Fruit fly (Drosophila melanogaster) whole organism, embryonic: Measurements from ENCODE around the gene CG32944.

Experiments
- ATbp ChIP-seq: fragments of 200-800 bp; sonication (Bioruptor generic); optimal IDR thresholded peaks from 2 replicates; lab custom pipeline; 2017; ENCODE audit warnings: missing biosample characterization, mild to moderate bottlenecking, missing genetic modification characterization, missing genetic modification reagents
- Bteb2 ChIP-seq: fragments of 200-800 bp; sonication (Bioruptor generic); optimal IDR thresholded peaks from 2 replicates; lab custom pipeline; 2016; ENCODE audit warnings: missing biosample characterization, missing genetic modification characterization
- CG10274 ChIP-seq: fragments of 200-800 bp; sonication (Bioruptor generic); optimal IDR thresholded peaks from 3 replicates; lab custom pipeline; 2017; ENCODE audit warnings: missing biosample characterization, mild to moderate bottlenecking, missing genetic modification characterization
- CG11504 ChIP-seq: fragments of 200-800 bp; sonication (Bioruptor generic); optimal IDR thresholded peaks from 3 replicates; lab custom pipeline; 2019; ENCODE audit warnings: missing biosample characterization, mild to moderate bottlenecking, missing genetic modification characterization, moderate library complexity
- CG11723 ChIP-seq: fragments of 200-800 bp; sonication (Bioruptor generic); optimal IDR thresholded peaks from 2 replicates; lab custom pipeline; 2017; ENCODE audit warnings: missing biosample characterization, mild to moderate bottlenecking, missing genetic modification characterization
- CG12236 ChIP-seq: fragments of 200-800 bp; sonication (Bioruptor generic); optimal IDR thresholded peaks from 2 replicates; lab custom pipeline; 2016; ENCODE audit warnings: missing biosample characterization, missing genetic modification characterization
- CG12391 ChIP-seq: fragments of 200-800 bp; sonication (Bioruptor generic); optimal IDR thresholded peaks from 3 replicates; lab custom pipeline; 2018; ENCODE audit warnings: missing biosample characterization, mild to moderate bottlenecking, missing genetic modification characterization, moderate library complexity
- CG13775 ChIP-seq: fragments of 200-800 bp; sonication (Bioruptor generic); optimal IDR thresholded peaks from 3 replicates; lab custom pipeline; 2017; ENCODE audit warnings: missing biosample characterization, mild to moderate bottlenecking, missing genetic modification characterization
- CG14441 ChIP-seq: fragments of 200-800 bp; sonication (Bioruptor generic); IDR thresholded peaks from 2 replicates; pipeline ENCODE4 v1.3.6; 2022; ENCODE audit warnings: missing biosample characterization, missing genetic modification characterization
- CG15011 ChIP-seq: fragments of 200-800 bp; sonication (Bioruptor generic); optimal IDR thresholded peaks from 3 replicates; lab custom pipeline; 2018; ENCODE audit warnings: missing biosample characterization, mild to moderate bottlenecking, missing genetic modification characterization
- CG15514 ChIP-seq: fragments of 200-800 bp; sonication (Bioruptor generic); optimal IDR thresholded peaks from 3 replicates; lab custom pipeline; 2017; ENCODE audit warnings: missing biosample characterization, missing genetic modification characterization, mild to moderate bottlenecking, moderate library complexity, missing genetic modification reagents
- CG16863 ChIP-seq: fragments of 200-800 bp; sonication (Bioruptor generic); optimal IDR thresholded peaks from 3 replicates; lab custom pipeline; 2016; ENCODE audit warnings: missing biosample characterization, missing genetic modification characterization
- CG17328 ChIP-seq: fragments of 200-800 bp; sonication (Bioruptor generic); IDR thresholded peaks from 2 replicates; pipeline ENCODE4 v1.3.6; 2022; ENCODE audit warnings: missing biosample characterization, missing genetic modification characterization
- CG17359 ChIP-seq: fragments of 200-800 bp; sonication (Bioruptor generic); optimal IDR thresholded peaks from 3 replicates; lab custom pipeline; 2018; ENCODE audit warnings: missing biosample characterization, mild to moderate bottlenecking, missing genetic modification characterization, moderate library complexity
- CG17361 ChIP-seq: fragments of 200-800 bp; sonication (Bioruptor generic); IDR thresholded peaks from 3 replicates; pipeline ENCODE4 v1.3.6; 2022; ENCODE audit warnings: missing biosample characterization, missing genetic modification characterization
- CG18011 ChIP-seq: fragments of 200-800 bp; sonication (Bioruptor generic); optimal IDR thresholded peaks from 2 replicates; lab custom pipeline; 2017; ENCODE audit warnings: missing biosample characterization, missing genetic modification characterization, mild to moderate bottlenecking, moderate library complexity, missing genotype
- CG18764 ChIP-seq: fragments of 200-800 bp; sonication (Bioruptor generic); optimal IDR thresholded peaks from 3 replicates; lab custom pipeline; 2016; ENCODE audit warnings: missing biosample characterization, missing genetic modification characterization
- CG2712 ChIP-seq: fragments of 200-800 bp; optimal IDR thresholded peaks from 3 replicates; lab custom pipeline; 2019; ENCODE audit warnings: missing biosample characterization, mild to moderate bottlenecking, missing genetic modification characterization, moderate library complexity
- CG31224 ChIP-seq: fragments of 200-800 bp; sonication (Bioruptor generic); IDR thresholded peaks from 2 replicates; pipeline ENCODE4 v1.3.6; 2022; ENCODE audit warnings: missing biosample characterization, missing genetic modification characterization
- CG32772 ChIP-seq: fragments of 200-800 bp; sonication (Bioruptor generic); IDR thresholded peaks from 2 replicates; pipeline ENCODE4 v1.3.6; 2022; ENCODE audit warnings: missing biosample characterization, missing genetic modification characterization
- CG34224 ChIP-seq: fragments of 200-800 bp; sonication (Bioruptor generic); IDR thresholded peaks from 3 replicates; pipeline ENCODE4 v1.3.6; 2022; ENCODE audit warnings: missing biosample characterization, missing genetic modification characterization; ENCODE audit not compliant: partially characterized antibody
- CG7839 ChIP-seq: fragments of 200-800 bp; sonication (Bioruptor generic); optimal IDR thresholded peaks from 3 replicates; lab custom pipeline; 2018; ENCODE audit warnings: missing biosample characterization, mild to moderate bottlenecking, missing genetic modification characterization, moderate library complexity
- CG8359 ChIP-seq: fragments of 200-800 bp; sonication (Bioruptor generic); optimal IDR thresholded peaks from 2 replicates; lab custom pipeline; 2017; ENCODE audit warnings: missing biosample characterization, mild to moderate bottlenecking, missing genetic modification characterization, borderline replicate concordance
- Dll ChIP-seq: fragments of 200-800 bp; sonication (Bioruptor generic); IDR thresholded peaks from 4 replicates; pipeline ENCODE4 v1.3.6; 2022; ENCODE audit warnings: missing biosample characterization, missing genetic modification characterization; ENCODE audit not compliant: partially characterized antibody
- Hmx ChIP-seq: fragments of 200-800 bp; sonication (Bioruptor generic); optimal IDR thresholded peaks from 2 replicates; lab custom pipeline; 2016; ENCODE audit warnings: missing biosample characterization, missing genetic modification characterization
- Lim3 ChIP-seq: fragments of 200-800 bp; sonication (Bioruptor generic); IDR thresholded peaks from 2 replicates; pipeline ENCODE4 v1.3.6; 2022; ENCODE audit warnings: missing biosample characterization, missing genetic modification characterization
- Med ChIP-seq: fragments of 200-800 bp; sonication (Bioruptor generic); peaks from one replicate; lab custom pipeline; 2016; ENCODE audit warnings: missing biosample characterization, missing genetic modification characterization, mild to moderate bottlenecking, inconsistent platforms, moderate library complexity
- NC2α ChIP-seq: fragments of 200-800 bp; sonication (Bioruptor generic); optimal IDR thresholded peaks from 2 replicates; lab custom pipeline; 2016; ENCODE audit warnings: missing biosample characterization, missing genetic modification characterization
- PHDP ChIP-seq: fragments of 200-800 bp; sonication (Bioruptor generic); optimal IDR thresholded peaks from 3 replicates; lab custom pipeline; 2018; ENCODE audit warnings: missing biosample characterization, mild to moderate bottlenecking, missing genetic modification characterization, moderate library complexity
- Ptx1 ChIP-seq: fragments of 200-800 bp; sonication (Bioruptor generic); IDR thresholded peaks from 2 replicates; pipeline ENCODE4 v1.3.6; 2022; ENCODE audit warnings: missing biosample characterization, missing genetic modification characterization
- Rfx ChIP-seq: fragments of 200-800 bp; sonication (Bioruptor generic); IDR thresholded peaks from 2 replicates; pipeline ENCODE4 v1.3.6; 2022; ENCODE audit warnings: missing biosample characterization, missing genetic modification characterization
- Side ChIP-seq: fragments of 200-800 bp; sonication (Bioruptor generic); optimal IDR thresholded peaks from 2 replicates; lab custom pipeline; 2016; ENCODE audit warnings: missing biosample characterization, missing genetic modification characterization
- Ssrp ChIP-seq: fragments of 200-800 bp; sonication (Bioruptor generic); optimal IDR thresholded peaks from 2 replicates; lab custom pipeline; 2018; ENCODE audit warnings: missing biosample characterization, mild to moderate bottlenecking, missing genetic modification characterization, moderate library complexity
- Stat92E ChIP-seq, 3 experiments: fragments of >200 bp in 2 of 3; fragments of 200-800 bp in 1 of 3; sonication (Bioruptor generic) in 1 of 3; optimal IDR thresholded peaks; 2 replicates each; lab custom pipeline; 2017 to 2019; ENCODE audit warnings: missing biosample characterization in 3 of 3, missing genetic modification characterization in 3 of 3, mild to moderate bottlenecking in 1 of 3, moderate library complexity in 1 of 3
- bbx ChIP-seq: fragments of 200-800 bp; sonication (Bioruptor generic); IDR thresholded peaks from 2 replicates; pipeline ENCODE4 v1.3.6; 2022; ENCODE audit warnings: missing biosample characterization, missing genetic modification characterization; ENCODE audit not compliant: partially characterized antibody
- bcd ChIP-seq: fragments of 200-800 bp; sonication (Bioruptor generic); optimal IDR thresholded peaks from 2 replicates; lab custom pipeline; 2017; ENCODE audit warnings: missing biosample characterization, mild to moderate bottlenecking, missing genetic modification characterization
- bigmax ChIP-seq: fragments of 200-800 bp; sonication (Bioruptor generic); optimal IDR thresholded peaks from 2 replicates; lab custom pipeline; 2018; ENCODE audit warnings: missing biosample characterization, mild to moderate bottlenecking, missing genetic modification characterization
- corto ChIP-seq: fragments of 200-800 bp; sonication (Bioruptor generic); optimal IDR thresholded peaks from 2 replicates; lab custom pipeline; 2016; ENCODE audit warnings: missing biosample characterization, mild to moderate bottlenecking, missing genetic modification characterization, moderate library complexity
- crp ChIP-seq, 2 experiments: fragments of 200-800 bp; sonication (Bioruptor generic); optimal IDR thresholded peaks; 2 replicates in 1 of 2; 3 replicates in 1 of 2; lab custom pipeline; 2017; ENCODE audit warnings: missing biosample characterization in 2 of 2, missing genetic modification characterization in 2 of 2, mild to moderate bottlenecking in 1 of 2, moderate library complexity in 1 of 2
- exex ChIP-seq: fragments of 200-800 bp; sonication (Bioruptor generic); optimal IDR thresholded peaks from 4 replicates; lab custom pipeline; 2018; ENCODE audit warnings: missing biosample characterization, mild to moderate bottlenecking, missing genetic modification characterization, moderate library complexity
- ham ChIP-seq: fragments of 200-800 bp; sonication (Bioruptor generic); IDR thresholded peaks from 2 replicates; pipeline ENCODE4 v1.3.6; 2022; ENCODE audit warnings: missing biosample characterization, missing genetic modification characterization
- otp ChIP-seq: fragments of 200-800 bp; sonication (Bioruptor generic); IDR thresholded peaks from 3 replicates; pipeline ENCODE4, ENCODE4 v1.3.6; 2022; ENCODE audit warnings: missing biosample characterization, missing genetic modification characterization
- pzg ChIP-seq: fragments of 200-800 bp; sonication (Bioruptor generic); optimal IDR thresholded peaks from 3 replicates; lab custom pipeline; 2018; ENCODE audit warnings: missing biosample characterization, mild to moderate bottlenecking, missing genetic modification characterization, moderate library complexity
- tin ChIP-seq: fragments of 200-800 bp; sonication (Bioruptor generic); optimal IDR thresholded peaks from 3 replicates; lab custom pipeline; 2016; ENCODE audit warnings: missing biosample characterization, missing genetic modification characterization
- tna ChIP-seq: fragments of 200-800 bp; sonication (Bioruptor generic); IDR thresholded peaks from 2 replicates; pipeline ENCODE4 v1.3.6; 2022; ENCODE audit warnings: missing biosample characterization, missing genetic modification characterization; ENCODE audit not compliant: partially characterized antibody
- vvl ChIP-seq: fragments of 200-800 bp; sonication (Bioruptor generic); IDR thresholded peaks from 2 replicates; pipeline ENCODE4 v1.3.6; 2022; ENCODE audit warnings: missing biosample characterization, missing genetic modification characterization
- zf30C ChIP-seq: fragments of 200-800 bp; sonication (Bioruptor generic); optimal IDR thresholded peaks from 3 replicates; lab custom pipeline; 2018; ENCODE audit warnings: missing biosample characterization, mild to moderate bottlenecking, missing genetic modification characterization

Gene CG32944

DNA sequence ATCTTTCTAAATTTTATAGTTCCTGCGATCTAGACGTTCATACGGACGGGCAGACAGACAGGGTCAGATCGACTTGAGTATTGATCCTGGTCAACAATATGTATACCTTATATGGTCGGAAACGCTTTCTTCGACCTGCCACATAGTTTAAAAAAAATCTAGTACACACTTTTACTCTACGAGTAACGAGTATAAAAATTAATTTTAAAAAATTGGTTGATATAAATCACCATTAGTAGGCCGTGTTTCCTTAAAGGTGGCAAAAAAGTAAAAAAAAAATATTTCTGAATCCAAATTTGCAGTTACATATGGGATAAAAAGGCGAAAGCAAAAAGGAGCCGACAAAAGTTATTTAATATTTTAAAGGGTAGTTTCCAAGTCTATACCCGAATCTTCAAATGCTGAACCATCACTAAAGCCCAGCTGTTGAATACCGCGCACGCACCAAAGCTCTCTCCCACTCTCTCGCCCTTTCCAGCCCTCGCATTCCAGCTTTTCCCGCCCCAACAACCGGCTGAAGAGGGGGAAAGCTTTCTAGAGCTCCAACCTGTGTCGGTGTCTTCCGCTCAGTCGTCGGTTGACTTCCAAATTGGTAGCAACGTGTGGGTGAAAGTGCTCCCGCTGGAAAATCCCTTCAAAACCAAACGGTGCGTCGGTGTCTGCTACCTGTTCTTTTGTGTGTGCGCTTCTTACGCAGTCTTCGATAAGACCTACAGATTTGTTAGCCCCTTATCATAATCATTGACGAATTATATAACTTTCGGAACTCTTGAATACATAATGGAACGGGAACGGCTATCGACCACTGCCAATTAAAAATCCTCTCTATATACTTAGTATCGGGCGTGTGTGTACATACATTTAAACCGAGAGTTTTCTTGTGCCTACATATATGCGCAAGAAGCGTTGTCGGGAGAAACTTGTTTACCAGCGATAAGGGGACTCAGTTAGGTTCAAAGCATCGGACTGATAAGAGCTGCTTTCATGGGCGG, 40.7 kb downstream of the CG32944 start, which contains the start of gene Sfxn1-3 (continued):
- TF ChIP-seq CG32772 (no peak), Side (GFP tag; lab: Kevin White, UChicago) (no peak), vvl (GFP tag; lab: Robert Waterston, UW) (peak; percentile 54; the same call in 1 of the 2 replicates), ham (GFP tag; lab: Robert Waterston, UW) (no peak), CG18011 (GFP tag; lab: Kevin White, UChicago) (no peak), pzg (GFP tag; lab: Kevin White, UChicago) (peak; percentile 49), exex (tag; lab: Kevin White, UChicago) (peak; percentile 93), CG17361 (peak; percentile 34; the same call in 1 of the 3 replicates), CG2712 (tag; lab: Kevin White, UChicago) (peak; percentile 21), Rfx (peak; percentile 68), CG17359 (tag; lab: Kevin White, UChicago) (peak; percentile 37), Stat92E (GFP tag; optimal IDR thresholded peaks at IDR 0.05; lab: Kevin White, UChicago) (peak in 1 of 3 experiments; percentile 61), Lim3 (GFP tag; lab: Robert Waterston, UW) (no peak), CG17328 (no peak), otp (GFP tag; lab: Robert Waterston, UW) (no peak; the same call in 1 of the 3 replicates), CG15011 (GFP tag; lab: Kevin White, UChicago) (no peak), CG10274 (no peak), bbx (GFP tag; lab: Robert Waterston, UW) (peak; percentile 65), Med (GFP tag; lab: Kevin White, UChicago) (peak; percentile 94), NC2α (GFP tag; lab: Kevin White, UChicago) (no peak), Ssrp (tag; lab: Kevin White, UChicago) (peak; percentile 9), bcd (GFP tag; lab: Kevin White, UChicago) (peak; percentile 33), crp (GFP tag; optimal IDR thresholded peaks at IDR 0.05; lab: Kevin White, UChicago) (peak in 1 of 2 experiments; percentile 66), CG12236 (GFP tag; lab: Kevin White, UChicago) (no peak), bigmax (GFP tag; lab: Kevin White, UChicago) (no peak), Bteb2 (GFP tag; lab: Kevin White, UChicago) (no peak), Ptx1 (peak; percentile 24; the same call in 1 of the 2 replicates), CG12391 (tag; lab: Kevin White, UChicago) (peak; percentile 17), CG11504 (no peak), CG34224 (GFP tag; lab: Robert Waterston, UW) (peak; percentile 56; the same call in 2 of the 3 replicates), CG11723 (GFP tag; lab: Kevin White, UChicago) (peak; percentile 12), CG18764 (GFP tag; lab: Kevin White, UChicago) (no peak), Hmx (GFP tag; lab: Kevin White, UChicago) (no peak), CG13775 (GFP tag; lab: Kevin White, UChicago) (no peak), CG16863 (GFP tag; lab: Kevin White, UChicago) (peak; percentile 10), zf30C (no peak), ATbp (GFP tag; lab: Kevin White, UChicago) (no peak), CG8359 (GFP tag; lab: Kevin White, UChicago) (no peak), tin (GFP tag; lab: Kevin White, UChicago) (peak; percentile 19), CG14441 (GFP tag; lab: Robert Waterston, UW) (no peak), corto (GFP tag; lab: Kevin White, UChicago) (no peak), tna (GFP tag; lab: Robert Waterston, UW) (peak; percentile 34; the same call in 1 of the 2 replicates), CG7839 (tag; lab: Kevin White, UChicago) (peak; percentile 33), CG15514 (GFP tag; lab: Kevin White, UChicago) (peak; percentile 51), CG31224 (GFP tag; lab: Robert Waterston, UW) (no peak), Dll (GFP tag; lab: Robert Waterston, UW) (no peak), PHDP (tag; lab: Kevin White, UChicago) (peak; percentile 12)
